Worm (Caenorhabditis elegans): Measurements from ENCODE around the gene Y66D12A.10.
A peak's percentile ranks its signal among the peaks of the same experiment; 100 is the strongest.

DNA sequence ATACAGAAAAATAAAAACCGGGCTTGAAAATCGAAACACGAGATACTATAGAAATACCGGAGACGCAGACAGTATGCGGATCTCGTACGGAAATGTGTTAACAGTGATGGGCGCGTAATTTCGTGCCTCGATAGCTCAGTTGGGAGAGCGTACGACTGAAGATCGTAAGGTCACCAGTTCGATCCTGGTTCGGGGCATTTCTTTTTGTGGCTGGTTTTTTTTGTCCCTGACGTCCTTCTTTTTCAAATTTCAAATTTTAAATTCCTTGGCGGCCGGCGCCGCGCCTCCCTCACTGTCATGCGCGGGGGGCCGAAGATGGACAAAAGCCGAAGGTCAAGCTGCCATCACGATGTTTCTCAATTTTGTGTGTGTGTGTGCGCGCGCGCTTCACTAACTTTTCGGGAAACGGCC is 11.0 kb upstream of the Y66D12A.10 start:
- TF ChIP-seq pha-4 (tag; optimal IDR thresholded peaks at IDR 0.05): no peak
- TF ChIP-seq dpl-1 (GFP tag; optimal IDR thresholded peaks at IDR 0.05): no peak
- no peak for TF ChIP-seq K12H6.12 (tag; optimal IDR thresholded peaks at IDR 0.05)
- no peak for TF ChIP-seq ceh-91 (GFP tag; IDR thresholded peaks at IDR 0.05)
- 0 out of 2 replicates have a peak, but pooled peaks have one; percentile 50 for TF ChIP-seq ceh-100 (GFP tag; IDR thresholded peaks at IDR 0.05)
- TF ChIP-seq akir-1 (GFP tag; optimal IDR thresholded peaks at IDR 0.05): no peak
- peak; percentile 87 for TF ChIP-seq ztf-25 (GFP tag; IDR thresholded peaks at IDR 0.05)
- no peak for TF ChIP-seq madf-3 (GFP tag; IDR thresholded peaks at IDR 0.05)
- 0 out of 2 replicates have a peak, but pooled peaks have one; percentile 14 for TF ChIP-seq F33H1.4 (GFP tag; IDR thresholded peaks at IDR 0.05)
- TF ChIP-seq F49E8.2 (tag; optimal IDR thresholded peaks at IDR 0.05; ENCODE audit: insufficient read depth): no peak
- no peak for TF ChIP-seq snpc-1.1 (tag; optimal IDR thresholded peaks at IDR 0.05; ENCODE audit: insufficient read depth)
- no peak for TF ChIP-seq efl-1 (GFP tag; optimal IDR thresholded peaks at IDR 0.05)
- peak; percentile 13 for TF ChIP-seq snpc-4 (GFP tag; optimal IDR thresholded peaks at IDR 0.05)
- TF ChIP-seq snpc-4 (tag; optimal IDR thresholded peaks at IDR 0.05): no peak
- no peak for TF ChIP-seq unc-62 (GFP tag; optimal IDR thresholded peaks at IDR 0.05)

Measured in whole organism, young adult.